Worm (Caenorhabditis elegans): ENCODE measurements around the gene D1054.10.

- TF ChIP-seq cnd-1 (tag; optimal IDR thresholded peaks at IDR 0.05) (no peak), lin-32 (GFP tag; optimal IDR thresholded peaks at IDR 0.05) (no peak), lsy-2 (tag; optimal IDR thresholded peaks at IDR 0.05) (no peak), nhr-28 (tag; optimal IDR thresholded peaks at IDR 0.05) (no peak), snpc-4 (tag; optimal IDR thresholded peaks at IDR 0.05) (no peak), ces-1 (GFP tag; optimal IDR thresholded peaks at IDR 0.05) (no peak), nhr-12 (tag; optimal IDR thresholded peaks at IDR 0.05) (no peak), unc-62 (GFP tag; optimal IDR thresholded peaks at IDR 0.05) (no peak), mls-2 (tag; optimal IDR thresholded peaks at IDR 0.05) (no peak), nhr-76 (tag; optimal IDR thresholded peaks at IDR 0.05) (no peak)
Measured at ce11 chrV:10802060-10802459, 9.4 kb upstream of the D1054.10 start.
